Worm (Caenorhabditis elegans): ENCODE measurements around the gene ldb-1.

DNA sequence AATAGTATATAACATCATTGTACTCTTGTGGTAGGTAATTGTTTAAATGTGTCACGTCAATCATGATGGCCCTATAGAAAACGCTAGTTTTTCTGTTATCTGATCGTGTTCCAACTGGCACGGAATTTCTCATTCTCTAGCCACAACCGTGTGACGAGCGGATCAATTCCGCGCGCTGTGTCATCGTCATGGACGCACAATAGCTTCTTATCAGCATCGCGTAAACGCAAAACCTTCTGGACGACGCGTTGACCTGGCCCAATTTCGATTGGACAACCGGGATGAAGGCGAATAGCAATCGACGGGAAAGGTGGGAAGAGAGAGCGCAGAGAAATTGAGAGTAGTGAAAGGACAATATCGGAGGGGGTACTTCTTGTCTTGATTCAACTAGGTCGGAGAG, 28.3 kb downstream of the ldb-1 start, which contains the start of gene lpr-3:
- peak; percentile 19 for TF ChIP-seq ztf-4 (tag; optimal IDR thresholded peaks at IDR 0.05)
- no peak for TF ChIP-seq ceh-63 (GFP tag; optimal IDR thresholded peaks at IDR 0.05)
- TF ChIP-seq lin-39 (tag; optimal IDR thresholded peaks at IDR 0.05), result no peak
- TF ChIP-seq isw-1 (GFP tag; IDR thresholded peaks at IDR 0.05), result no peak
- no peak for TF ChIP-seq fkh-10 (GFP tag; optimal IDR thresholded peaks at IDR 0.05)
- TF ChIP-seq lir-3 (tag; optimal IDR thresholded peaks at IDR 0.05; ENCODE audit: poor library complexity), result no peak
- TF ChIP-seq nhr-90 (tag; optimal IDR thresholded peaks at IDR 0.05; ENCODE audit: poor library complexity), result no peak
- no peak for TF ChIP-seq skn-1 (tag; optimal IDR thresholded peaks at IDR 0.05)
- TF ChIP-seq ceh-90 (tag; optimal IDR thresholded peaks at IDR 0.05), result no peak
- no peak for TF ChIP-seq unc-86 (tag; optimal IDR thresholded peaks at IDR 0.05)
- TF ChIP-seq lin-35 (GFP tag; optimal IDR thresholded peaks at IDR 0.05), result no peak
- TF ChIP-seq ama-1 (optimal IDR thresholded peaks at IDR 0.05), result no peak
- TF ChIP-seq pag-3 (tag; optimal IDR thresholded peaks at IDR 0.05; ENCODE audit: borderline replicate concordance, insufficient read depth), result no peak
- no peak for TF ChIP-seq unc-130 (tag; optimal IDR thresholded peaks at IDR 0.05)
